Worm (Caenorhabditis elegans) whole organism, early embryonic: ENCODE data around the gene srt-43.

ENCODE experiments used
- ama-1 ChIP-seq: fragments of 150-350 bp; optimal IDR thresholded peaks from 2 replicates; lab custom pipeline; 2014
- ceh-13 ChIP-seq: fragments of 200-800 bp; sonication (Bioruptor generic); optimal IDR thresholded peaks from 2 replicates; lab custom pipeline; 2018; ENCODE audit warnings: mild to moderate bottlenecking, missing genetic modification characterization, missing compliant biosample characterization
- ceh-36 ChIP-seq: sonication (generic microtip); optimal IDR thresholded peaks from 2 replicates; lab custom pipeline; 2016; ENCODE audit warnings: missing genetic modification characterization, inconsistent platforms, missing compliant biosample characterization
- flt-1 ChIP-seq: fragments of 200-800 bp; sonication (Bioruptor generic); IDR thresholded peaks from 2 replicates; pipeline ENCODE4 v1.3.6; 2022; ENCODE audit warnings: missing genetic modification characterization, missing compliant biosample characterization
- pes-1 ChIP-seq: fragments of 200-800 bp; sonication (Bioruptor generic); IDR thresholded peaks from 2 replicates; pipeline ENCODE4 v1.3.6; 2022; ENCODE audit warnings: missing genetic modification reagents, missing genetic modification characterization, missing compliant biosample characterization
- sea-1 ChIP-seq: fragments of 200-800 bp; sonication (Bioruptor generic); conservative IDR thresholded peaks from 2 replicates; pipeline ENCODE4 v1.3.6; 2022; ENCODE audit warnings: missing genetic modification characterization, missing compliant biosample characterization
- tbx-11 ChIP-seq: fragments of 200-800 bp; sonication (Bioruptor generic); IDR thresholded peaks from 2 replicates; pipeline ENCODE4 v1.3.6; 2022; ENCODE audit warnings: missing genetic modification characterization, missing compliant biosample characterization
- tbx-37 ChIP-seq: fragments of 200-800 bp; sonication (Bioruptor generic); conservative IDR thresholded peaks from 2 replicates; pipeline ENCODE4 v1.3.6; 2022; ENCODE audit warnings: missing genetic modification reagents, missing genetic modification characterization, missing compliant biosample characterization

DNA sequence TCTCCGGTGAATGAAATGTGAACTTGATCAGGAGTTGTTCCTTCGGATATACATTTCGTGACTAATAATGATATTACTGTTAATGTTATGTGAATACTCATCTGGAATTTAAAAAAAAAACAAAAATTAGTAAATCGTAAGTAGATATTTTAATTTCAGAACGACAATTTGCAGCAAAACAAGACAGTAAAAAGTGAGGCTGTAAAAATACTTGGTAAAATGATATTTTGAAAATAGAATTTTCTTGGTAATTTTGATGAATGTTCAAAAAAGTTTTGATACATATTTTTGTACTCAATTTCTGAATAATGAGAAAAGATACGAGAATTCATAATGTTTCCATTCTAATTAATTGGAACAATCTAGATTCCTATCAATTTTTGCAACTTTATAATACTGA is 9.4 kb upstream of the srt-43 start, which contains the start of gene papl-1:
- no peak for TF ChIP-seq tbx-37 (GFP tag; lab: Robert Waterston, UW)
- TF ChIP-seq ceh-36 (tag; lab: Kevin White, UChicago) = no peak
- TF ChIP-seq ceh-13 (GFP tag; lab: Kevin White, UChicago) = no peak
- no peak for TF ChIP-seq ama-1 (lab: Kevin White, UChicago)
- no peak for TF ChIP-seq tbx-11 (GFP tag; lab: Robert Waterston, UW)
- no peak for TF ChIP-seq sea-1 (GFP tag; lab: Robert Waterston, UW)
- no peak for TF ChIP-seq pes-1 (GFP tag; lab: Robert Waterston, UW)
- TF ChIP-seq flt-1 (GFP tag; lab: Robert Waterston, UW) = no peak
